Worm (Caenorhabditis elegans): ENCODE data around the gene mig-15.
A peak's percentile ranks its signal among the peaks of the same experiment; 100 is the strongest.

The mig-15 gene

DNA sequence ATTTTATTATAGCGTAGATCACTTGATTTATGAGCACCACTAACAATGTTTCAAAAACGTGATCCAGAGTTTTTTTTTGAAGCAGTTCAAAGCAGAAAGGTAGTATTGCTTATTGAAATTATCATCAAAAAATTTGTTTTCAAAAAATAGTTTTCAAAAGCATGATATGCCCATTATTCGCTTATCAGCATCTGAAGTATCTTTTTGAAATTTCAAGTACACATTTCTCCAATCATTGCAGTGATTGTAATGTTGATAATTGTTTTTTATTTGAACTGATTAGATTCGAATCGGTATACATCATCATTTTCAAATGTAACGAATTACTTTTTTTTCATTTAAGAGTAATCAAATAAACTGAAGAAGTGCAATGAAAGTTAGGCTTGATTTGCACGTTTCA lies 12.3 kb upstream of the mig-15 start:
- TF ChIP-seq bed-3 (GFP tag; optimal IDR thresholded peaks at IDR 0.05) (no peak), unc-62 (GFP tag; optimal IDR thresholded peaks at IDR 0.05) (no peak)

ce11 chrX:10437421-10437820 lies 9.0 kb upstream of the mig-15 start:
- no peak for TF ChIP-seq lin-32 (GFP tag; optimal IDR thresholded peaks at IDR 0.05)
- no peak for TF ChIP-seq snpc-4 (tag; optimal IDR thresholded peaks at IDR 0.05)
- TF ChIP-seq mab-5 (tag; optimal IDR thresholded peaks at IDR 0.05), result no peak
- no peak for TF ChIP-seq nhr-237 (tag; optimal IDR thresholded peaks at IDR 0.05)
- TF ChIP-seq unc-62 (GFP tag; optimal IDR thresholded peaks at IDR 0.05), result no peak
- no peak for TF ChIP-seq ztf-11 (tag; optimal IDR thresholded peaks at IDR 0.05)
- TF ChIP-seq M03D4.4 (tag; optimal IDR thresholded peaks at IDR 0.05), result no peak

ce11 chrX:10435492-10435939 lies 7.1 kb upstream of the mig-15 start:
- TF ChIP-seq ceh-39 (tag; optimal IDR thresholded peaks at IDR 0.05), result no peak
- TF ChIP-seq lsy-2 (tag; optimal IDR thresholded peaks at IDR 0.05), result peak; percentile 31
- no peak for TF ChIP-seq nhr-76 (tag; optimal IDR thresholded peaks at IDR 0.05)
- peak; percentile 75 for TF ChIP-seq sptf-1 (tag; optimal IDR thresholded peaks at IDR 0.05)
- no peak for TF ChIP-seq lin-32 (GFP tag; optimal IDR thresholded peaks at IDR 0.05)
- TF ChIP-seq mep-1 (tag; optimal IDR thresholded peaks at IDR 0.05), result peak; percentile 59
- TF ChIP-seq ztf-11 (tag; optimal IDR thresholded peaks at IDR 0.05), result peak; percentile 85
- TF ChIP-seq unc-39 (tag; optimal IDR thresholded peaks at IDR 0.05), result no peak
- TF ChIP-seq bed-3 (GFP tag; optimal IDR thresholded peaks at IDR 0.05), result no peak
- no peak for TF ChIP-seq sem-2 (GFP tag; optimal IDR thresholded peaks at IDR 0.05)
- no peak for TF ChIP-seq nhr-237 (tag; optimal IDR thresholded peaks at IDR 0.05)
- TF ChIP-seq M03D4.4 (tag; optimal IDR thresholded peaks at IDR 0.05), result peak; percentile 71
- TF ChIP-seq elt-3 (tag; optimal IDR thresholded peaks at IDR 0.05), result no peak
- TF ChIP-seq elt-1 (tag; optimal IDR thresholded peaks at IDR 0.05; ENCODE audit: borderline replicate concordance, insufficient read depth), result no peak
- no peak for TF ChIP-seq drap-1 (GFP tag; optimal IDR thresholded peaks at IDR 0.05)
- peak; percentile 74 for TF ChIP-seq ces-1 (GFP tag; optimal IDR thresholded peaks at IDR 0.05)
- TF ChIP-seq snpc-4 (tag; optimal IDR thresholded peaks at IDR 0.05), result no peak
- no peak for TF ChIP-seq nhr-2 (tag; optimal IDR thresholded peaks at IDR 0.05)
- no peak for TF ChIP-seq nhr-28 (tag; optimal IDR thresholded peaks at IDR 0.05)
- peak; percentile 73 for TF ChIP-seq mls-2 (tag; optimal IDR thresholded peaks at IDR 0.05)
- no peak for TF ChIP-seq mab-5 (tag; optimal IDR thresholded peaks at IDR 0.05)
- TF ChIP-seq zip-8 (tag; optimal IDR thresholded peaks at IDR 0.05), result no peak
- TF ChIP-seq tbx-8 (GFP tag; optimal IDR thresholded peaks at IDR 0.05), result peak; percentile 34
- peak; percentile 87 for TF ChIP-seq ham-2 (GFP tag; optimal IDR thresholded peaks at IDR 0.05)
- TF ChIP-seq pha-4 (tag; optimal IDR thresholded peaks at IDR 0.05), result peak; percentile 84
- no peak for TF ChIP-seq flh-1 (GFP tag; optimal IDR thresholded peaks at IDR 0.05)
- TF ChIP-seq blmp-1 (tag; optimal IDR thresholded peaks at IDR 0.05), result no peak
- TF ChIP-seq ceh-83 (GFP tag; optimal IDR thresholded peaks at IDR 0.05), result no peak
- TF ChIP-seq cnd-1 (tag; optimal IDR thresholded peaks at IDR 0.05), result peak; percentile 38
- TF ChIP-seq lin-13 (tag; optimal IDR thresholded peaks at IDR 0.05), result peak; percentile 39
- peak; percentile 69 for TF ChIP-seq hlh-1 (tag; optimal IDR thresholded peaks at IDR 0.05)
- peak; percentile 83 for TF ChIP-seq unc-62 (GFP tag; optimal IDR thresholded peaks at IDR 0.05)
- TF ChIP-seq ceh-43 (GFP tag; optimal IDR thresholded peaks at IDR 0.05), result peak; percentile 3
- TF ChIP-seq unc-120 (tag; optimal IDR thresholded peaks at IDR 0.05; ENCODE audit: poor library complexity, severe bottlenecking), result peak; percentile 95
- no peak for TF ChIP-seq nhr-12 (tag; optimal IDR thresholded peaks at IDR 0.05)

DNA sequence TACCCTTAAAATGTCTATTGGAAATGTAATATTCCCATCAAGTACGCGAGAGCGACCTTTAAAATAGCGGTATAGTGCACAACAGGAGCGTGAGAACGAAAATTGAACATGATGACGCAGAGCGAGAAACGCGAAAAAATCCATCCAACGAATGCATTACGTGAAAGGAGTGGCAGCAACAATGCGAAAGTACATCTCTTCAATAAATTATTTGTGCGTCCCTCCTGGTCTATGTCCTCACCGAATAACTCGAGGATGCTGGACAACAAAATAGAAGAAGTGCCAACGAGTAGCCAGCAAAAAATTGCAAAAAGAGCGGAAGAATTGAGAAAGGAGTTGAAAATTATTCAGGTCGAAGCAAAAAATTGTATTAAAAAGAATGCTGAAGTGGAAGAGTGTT lies 5.4 kb upstream of the mig-15 start:
- TF ChIP-seq ceh-39 (tag; optimal IDR thresholded peaks at IDR 0.05) (no peak), tbx-8 (GFP tag; optimal IDR thresholded peaks at IDR 0.05) (no peak), elt-3 (tag; optimal IDR thresholded peaks at IDR 0.05) (no peak), flh-1 (GFP tag; optimal IDR thresholded peaks at IDR 0.05) (no peak), unc-120 (tag; optimal IDR thresholded peaks at IDR 0.05; ENCODE audit: poor library complexity, severe bottlenecking) (no peak), unc-62 (GFP tag; optimal IDR thresholded peaks at IDR 0.05) (no peak), ceh-43 (GFP tag; optimal IDR thresholded peaks at IDR 0.05) (no peak), snpc-4 (tag; optimal IDR thresholded peaks at IDR 0.05) (no peak)
